Fruit fly (Drosophila melanogaster) whole organism: Measurements from ENCODE around the gene Dop1R1.

Experiments used
- Dll ChIP-seq: fragments of >200 bp; optimal IDR thresholded peaks from 2 replicates; lab custom pipeline; 2017
- pan ChIP-seq: fragments of >200 bp; optimal IDR thresholded peaks from 2 replicates; lab custom pipeline; 2017
- psq ChIP-seq: fragments of >200 bp; optimal IDR thresholded peaks from 2 replicates; lab custom pipeline; 2017
- usp ChIP-seq: fragments of >200 bp; optimal IDR thresholded peaks from 2 replicates; lab custom pipeline; 2017; ENCODE audit warnings: missing biosample characterization, missing genetic modification characterization, mixed read lengths

DNA sequence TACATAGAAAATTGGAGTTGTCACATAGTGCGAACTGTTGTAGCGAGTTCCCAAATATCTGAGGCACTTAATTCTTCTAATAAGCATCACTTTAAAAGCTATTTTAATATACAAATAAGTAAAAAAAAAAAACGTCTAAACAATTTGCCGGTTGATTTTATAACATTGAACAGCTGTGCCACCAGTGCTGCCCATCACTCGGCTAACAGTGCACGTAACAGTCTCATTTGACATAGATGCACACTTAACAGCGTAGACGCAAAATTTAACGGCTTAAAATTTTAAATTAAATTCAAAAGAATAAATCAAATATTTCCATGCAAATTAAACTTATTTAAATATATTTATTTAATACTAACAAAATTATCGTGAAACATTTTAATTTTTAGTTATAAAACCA, 45.2 kb upstream of the Dop1R1 start, which contains the start of gene MetRS-m:
- TF ChIP-seq usp (GFP tag; lab: Kevin White, UChicago) (no peak), pan (lab: Kevin White, UChicago) (no peak), psq (lab: Kevin White, UChicago) (no peak), Dll (lab: Kevin White, UChicago) (no peak)
